Worm (Caenorhabditis elegans) whole organism, late embryonic: ENCODE data around the gene K02E2.1.
"Not testable (repeated sequence)": the region's sequence is repeated elsewhere in the genome, so short reads cannot be mapped to it uniquely, and the experiment has no call there.

Experiments
- C08G9.2 ChIP-seq: sonication (generic microtip); optimal IDR thresholded peaks from 2 replicates; lab custom pipeline; 2016; ENCODE audit warnings: mild to moderate bottlenecking, missing genetic modification characterization, moderate library complexity, missing compliant biosample characterization
- F13H6.1 ChIP-seq: sonication (generic microtip); optimal IDR thresholded peaks from 2 replicates; lab custom pipeline; 2016; ENCODE audit warnings: missing genetic modification characterization, missing compliant biosample characterization
- K02D7.2 ChIP-seq: sonication (generic microtip); optimal IDR thresholded peaks from 2 replicates; lab custom pipeline; 2017; ENCODE audit warnings: mild to moderate bottlenecking, missing genetic modification characterization, missing compliant biosample characterization
- K09A11.1 ChIP-seq: sonication (generic microtip); optimal IDR thresholded peaks from 2 replicates; lab custom pipeline; 2017; ENCODE audit warnings: antibody characterized with exemption, mild to moderate bottlenecking, missing genetic modification characterization, missing compliant biosample characterization; ENCODE audit not compliant: insufficient read depth
- Y22D7AL.16 ChIP-seq: sonication (generic microtip); optimal IDR thresholded peaks from 2 replicates; lab custom pipeline; 2016; ENCODE audit warnings: missing genetic modification characterization, missing compliant biosample characterization
- ama-1 ChIP-seq: fragments of 150-350 bp; optimal IDR thresholded peaks from 2 replicates; lab custom pipeline; 2014
- ceh-19 ChIP-seq: fragments of 200-800 bp; sonication (Bioruptor generic); optimal IDR thresholded peaks from 2 replicates; lab custom pipeline; 2018; ENCODE audit warnings: mild to moderate bottlenecking, missing genetic modification characterization, missing compliant biosample characterization
- ceh-22 ChIP-seq: sonication (generic microtip); optimal IDR thresholded peaks from 2 replicates; lab custom pipeline; 2017; ENCODE audit warnings: missing biosample characterization, missing genetic modification characterization
- ceh-24 ChIP-seq: sonication (generic microtip); optimal IDR thresholded peaks from 2 replicates; lab custom pipeline; 2016; ENCODE audit warnings: mild to moderate bottlenecking, missing genetic modification characterization, missing compliant biosample characterization
- ceh-31 ChIP-seq: sonication (generic microtip); optimal IDR thresholded peaks from 2 replicates; lab custom pipeline; 2016; ENCODE audit warnings: missing genetic modification characterization, missing compliant biosample characterization
- ceh-45 ChIP-seq: fragments of 200-800 bp; sonication (Bioruptor generic); IDR thresholded peaks from 2 replicates; pipeline ENCODE4 v1.3.6; 2022; ENCODE audit warnings: missing genetic modification reagents, missing genetic modification characterization, missing compliant biosample characterization
- ceh-6 ChIP-seq: fragments of 200-800 bp; sonication (Bioruptor generic); optimal IDR thresholded peaks from 2 replicates; lab custom pipeline; 2018; ENCODE audit warnings: mild to moderate bottlenecking, missing genetic modification characterization, missing compliant biosample characterization
- dmd-4 ChIP-seq: sonication (generic microtip); optimal IDR thresholded peaks from 2 replicates; lab custom pipeline; 2016; ENCODE audit warnings: borderline replicate concordance, missing genetic modification characterization, missing compliant biosample characterization
- dve-1 ChIP-seq: sonication (generic microtip); optimal IDR thresholded peaks from 2 replicates; lab custom pipeline; 2017; ENCODE audit warnings: antibody characterized with exemption, mild to moderate bottlenecking, missing genetic modification characterization, missing compliant biosample characterization
- elt-4 ChIP-seq: sonication (generic microtip); optimal IDR thresholded peaks from 2 replicates; lab custom pipeline; 2016; ENCODE audit warnings: missing genetic modification characterization, missing compliant biosample characterization
- ets-4 ChIP-seq: sonication (generic microtip); optimal IDR thresholded peaks from 2 replicates; lab custom pipeline; 2016; ENCODE audit warnings: missing genetic modification characterization, missing compliant biosample characterization
- fkh-10 ChIP-seq: fragments of 150-350 bp; optimal IDR thresholded peaks from 2 replicates; lab custom pipeline; 2014; ENCODE audit warnings: missing biosample characterization, missing genetic modification reagents, missing genetic modification characterization
- fkh-6 ChIP-seq: sonication (generic microtip); optimal IDR thresholded peaks from 2 replicates; lab custom pipeline; 2016; ENCODE audit warnings: missing genetic modification characterization, missing compliant biosample characterization
- hlh-13 ChIP-seq: fragments of 200-800 bp; sonication (Bioruptor generic); optimal IDR thresholded peaks from 2 replicates; lab custom pipeline; 2018; ENCODE audit warnings: mild to moderate bottlenecking, missing genetic modification characterization, missing compliant biosample characterization
- hlh-30 ChIP-seq: sonication (generic microtip); optimal IDR thresholded peaks from 2 replicates; lab custom pipeline; 2017; ENCODE audit warnings: antibody characterized with exemption, missing genetic modification characterization, missing compliant biosample characterization; ENCODE audit not compliant: insufficient read depth
- hlh-6 ChIP-seq: sonication (generic microtip); optimal IDR thresholded peaks from 2 replicates; lab custom pipeline; 2016; ENCODE audit warnings: missing genotype, missing genetic modification characterization, missing compliant biosample characterization
- lim-6 ChIP-seq: sonication (generic microtip); optimal IDR thresholded peaks from 2 replicates; lab custom pipeline; 2016; ENCODE audit warnings: missing genetic modification characterization, missing compliant biosample characterization
- madf-2 ChIP-seq: sonication (generic microtip); optimal IDR thresholded peaks from 2 replicates; lab custom pipeline; 2017; ENCODE audit warnings: missing genetic modification characterization, missing compliant biosample characterization
- nhr-11 ChIP-seq: fragments of 150-350 bp; optimal IDR thresholded peaks from 2 replicates; lab custom pipeline; 2014; ENCODE audit warnings: missing biosample characterization, missing genetic modification characterization
- npax-4 ChIP-seq: sonication (generic microtip); optimal IDR thresholded peaks from 2 replicates; lab custom pipeline; 2016; ENCODE audit warnings: missing genetic modification characterization, missing compliant biosample characterization
- odd-2 ChIP-seq: sonication (generic microtip); optimal IDR thresholded peaks from 2 replicates; lab custom pipeline; 2017; ENCODE audit warnings: antibody characterized with exemption, mild to moderate bottlenecking, missing genetic modification characterization, missing compliant biosample characterization
- pag-3 ChIP-seq: sonication (generic microtip); optimal IDR thresholded peaks from 2 replicates; lab custom pipeline; 2016; ENCODE audit warnings: missing compliant biosample characterization, missing genetic modification characterization, borderline replicate concordance
- pat-9 ChIP-seq: fragments of 200-800 bp; sonication (Bioruptor generic); optimal IDR thresholded peaks from 2 replicates; lab custom pipeline; 2018; ENCODE audit warnings: mild to moderate bottlenecking, missing genetic modification characterization, moderate library complexity, missing compliant biosample characterization
- pax-1 ChIP-seq: fragments of 150-350 bp; optimal IDR thresholded peaks from 2 replicates; lab custom pipeline; 2014; ENCODE audit warnings: missing biosample characterization, missing genetic modification characterization
- pha-2 ChIP-seq: sonication (generic microtip); optimal IDR thresholded peaks from 2 replicates; lab custom pipeline; 2017; ENCODE audit warnings: mild to moderate bottlenecking, missing genetic modification characterization, missing compliant biosample characterization
- pqm-1 ChIP-seq: sonication (generic microtip); optimal IDR thresholded peaks from 2 replicates; lab custom pipeline; 2016; ENCODE audit warnings: missing genetic modification characterization, missing compliant biosample characterization
- pros-1 ChIP-seq: fragments of 150-350 bp; optimal IDR thresholded peaks from 2 replicates; lab custom pipeline; 2014; ENCODE audit warnings: missing biosample characterization, missing genetic modification reagents, missing genetic modification characterization
- rnt-1 ChIP-seq: sonication (generic microtip); optimal IDR thresholded peaks from 2 replicates; lab custom pipeline; 2016; ENCODE audit warnings: missing genetic modification characterization, missing compliant biosample characterization
- sdc-2 ChIP-seq: sonication (generic microtip); optimal IDR thresholded peaks from 2 replicates; lab custom pipeline; 2016; ENCODE audit warnings: missing genotype, missing genetic modification characterization, missing compliant biosample characterization
- tbx-7 ChIP-seq: sonication (generic microtip); optimal IDR thresholded peaks from 2 replicates; lab custom pipeline; 2016; ENCODE audit warnings: missing genotype, missing genetic modification characterization, missing compliant biosample characterization
- unc-3 ChIP-seq, 2 experiments: fragments of 200-800 bp in 1 of 2; sonication (Bioruptor generic) in 1 of 2; sonication (generic microtip) in 1 of 2; conservative IDR thresholded peaks in 1 of 2; optimal IDR thresholded peaks in 1 of 2; 2 replicates each; pipeline versions ENCODE4 v1.3.6 to Lab custom; 2016 to 2022; ENCODE audit warnings: missing compliant biosample characterization in 2 of 2, missing genetic modification characterization in 2 of 2, missing genetic modification reagents in 1 of 2
- ztf-16 ChIP-seq: sonication (generic microtip); optimal IDR thresholded peaks from 2 replicates; lab custom pipeline; 2017; ENCODE audit warnings: missing genetic modification characterization, missing compliant biosample characterization

The K02E2.1 gene

DNA sequence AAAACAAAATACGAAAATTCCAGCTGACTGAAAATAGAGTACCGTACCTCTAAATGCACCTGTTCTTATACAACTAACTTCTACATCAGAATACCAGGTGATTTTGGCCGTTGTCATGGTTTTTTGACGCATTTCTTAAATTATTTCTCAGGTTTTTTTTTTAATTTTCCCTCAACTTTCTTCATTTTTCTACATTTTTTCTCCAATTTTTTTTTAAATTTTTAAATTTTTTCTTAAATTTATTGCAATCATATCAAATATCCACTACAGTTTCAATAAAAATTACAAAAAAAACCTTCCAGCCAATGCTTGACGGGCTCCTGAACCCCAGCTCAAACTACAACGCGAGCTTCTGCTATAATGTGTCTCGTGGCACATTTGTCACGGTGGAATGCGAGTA lies at the start of gene K02E2.1:
Gene K02E2.1 (plus strand): TSS at position 301 of the 400 bp plus-strand sequence.
- TF ChIP-seq ets-4 (tag; lab: Kevin White, UChicago): no peak
- no peak for TF ChIP-seq pat-9
- TF ChIP-seq ztf-16: no peak
- no peak for TF ChIP-seq unc-3 (GFP tag; conservative IDR thresholded peaks at IDR 0.05; lab: Robert Waterston, UW)
- TF ChIP-seq unc-3 (tag; optimal IDR thresholded peaks at IDR 0.05; lab: Kevin White, UChicago): no peak
- TF ChIP-seq Y22D7AL.16: no peak
- no peak for TF ChIP-seq K02D7.2

DNA sequence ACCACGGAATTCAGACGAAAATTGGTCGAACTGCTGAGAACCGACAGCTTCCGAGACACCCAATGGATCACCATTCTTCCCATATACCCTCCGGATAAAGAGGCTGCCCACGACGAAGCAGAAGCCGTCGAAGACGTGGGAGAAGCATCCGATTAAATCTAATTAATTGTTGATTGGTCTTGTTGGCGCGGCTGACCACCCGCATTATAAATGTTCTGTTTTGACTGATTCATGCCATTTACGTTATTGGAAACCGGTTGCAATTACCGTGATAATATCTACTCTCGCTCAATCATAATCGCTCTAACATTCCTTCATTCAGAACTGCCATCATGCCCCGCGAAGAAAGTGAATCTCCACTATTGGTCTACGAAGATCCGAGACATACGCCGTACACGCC lies 48.0 kb upstream of the K02E2.1 start, which contains the start of gene ZC15.3:
Gene ZC15.3 (plus strand): TSS at position 301 of the 400 bp plus-strand sequence.
- not testable (repeated sequence) for TF ChIP-seq nhr-11, madf-2, ets-4 (tag; lab: Kevin White, UChicago)

DNA sequence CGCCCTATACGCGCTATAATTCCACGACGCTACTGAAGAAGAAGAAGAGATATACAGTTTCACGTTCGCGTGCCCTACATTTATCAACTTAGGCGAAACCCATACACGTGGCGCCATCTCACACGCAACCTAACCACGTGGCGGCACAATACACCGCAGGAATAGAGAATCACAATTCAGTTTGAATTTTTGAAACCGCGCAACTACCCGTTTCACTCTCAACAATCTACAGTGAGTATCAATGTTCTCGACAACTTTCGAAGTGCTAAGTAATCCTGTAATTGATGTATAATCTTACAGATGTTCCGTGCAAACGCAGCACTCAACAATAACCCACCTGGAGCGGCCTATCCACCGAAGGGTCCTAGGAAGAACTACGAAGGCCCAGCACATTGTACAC lies 45.5 kb upstream of the K02E2.1 start, which contains the start of gene ZC15.1:
Gene ZC15.1 (plus strand): TSS at position 301 of the 400 bp plus-strand sequence.
- no peak for TF ChIP-seq sdc-2 (tag; lab: Kevin White, UChicago)
- TF ChIP-seq ceh-45 (GFP tag; lab: Robert Waterston, UW): no peak
- no peak for TF ChIP-seq fkh-6
- no peak for TF ChIP-seq ceh-19 (GFP tag; lab: Kevin White, UChicago)
- TF ChIP-seq lim-6 (tag; lab: Kevin White, UChicago): no peak
- no peak for TF ChIP-seq ceh-6 (GFP tag; lab: Kevin White, UChicago)
- TF ChIP-seq, all 69 proteins: peak for 0

DNA sequence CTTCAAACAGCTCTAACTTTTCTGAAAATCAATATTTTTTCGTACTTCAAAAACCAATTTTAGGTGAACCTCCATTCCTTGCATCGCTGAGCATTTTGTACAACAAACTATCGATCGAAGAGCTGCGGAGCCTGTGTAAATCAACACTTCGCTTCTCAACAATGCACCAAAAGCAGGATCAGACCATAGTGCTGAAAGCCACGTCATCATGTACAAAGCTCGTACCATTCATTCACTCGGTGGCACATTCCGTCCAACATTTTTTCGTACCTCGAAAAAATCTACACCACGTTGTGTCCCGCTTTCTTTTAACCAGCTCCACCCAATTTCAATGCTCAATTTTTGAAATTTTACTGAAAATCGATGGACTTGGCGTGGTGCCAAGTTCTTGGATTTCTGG lies 40.7 kb upstream of the K02E2.1 start, which contains the start of gene ZC15.10:
Gene ZC15.10 (plus strand): TSS at position 162 of the 400 bp plus-strand sequence.
- TF ChIP-seq pag-3 (tag; lab: Kevin White, UChicago): no peak
- TF ChIP-seq odd-2 (tag; lab: Kevin White, UChicago): no peak
- no peak for TF ChIP-seq elt-4 (tag; lab: Kevin White, UChicago)
- no peak for TF ChIP-seq hlh-30 (tag; lab: Kevin White, UChicago)
- TF ChIP-seq pax-1: no peak
- TF ChIP-seq ceh-24 (tag; lab: Kevin White, UChicago): no peak
- TF ChIP-seq hlh-6 (tag; lab: Kevin White, UChicago): no peak
- no peak for TF ChIP-seq F13H6.1 (tag; lab: Kevin White, UChicago)
- TF ChIP-seq dve-1 (tag; lab: Kevin White, UChicago): no peak
- no peak for TF ChIP-seq pha-2 (tag; lab: Kevin White, UChicago)
- TF ChIP-seq npax-4 (tag; lab: Kevin White, UChicago): no peak
- no peak for TF ChIP-seq dmd-4 (tag; lab: Kevin White, UChicago)
- no peak for TF ChIP-seq ama-1 (lab: Kevin White, UChicago)
- no peak for TF ChIP-seq C08G9.2 (tag; lab: Kevin White, UChicago)
- TF ChIP-seq hlh-13 (GFP tag; lab: Kevin White, UChicago): no peak
- no peak for TF ChIP-seq ceh-31 (tag; lab: Kevin White, UChicago)
- TF ChIP-seq pros-1 (tag; lab: Kevin White, UChicago): no peak
- TF ChIP-seq tbx-7 (tag; lab: Kevin White, UChicago): no peak
- TF ChIP-seq K09A11.1 (tag; lab: Kevin White, UChicago): no peak

DNA sequence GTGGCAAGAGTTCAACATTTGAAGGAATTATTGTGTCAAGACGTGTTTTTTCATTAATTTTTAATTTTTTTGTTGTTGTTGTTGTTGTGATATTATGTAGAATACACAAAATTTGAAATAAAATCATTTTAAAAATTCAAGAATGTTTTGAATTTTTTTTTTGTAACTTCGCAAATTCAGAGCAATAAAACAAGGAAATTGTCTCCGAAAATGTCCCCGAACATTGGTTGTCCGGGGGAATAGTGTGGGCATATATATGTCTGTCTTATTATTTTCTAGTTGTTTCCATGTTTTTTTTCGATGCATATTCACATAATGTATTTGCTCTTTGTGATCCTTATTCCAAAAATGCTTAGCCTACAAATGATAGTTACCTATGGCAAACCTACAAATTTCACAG lies 39.8 kb upstream of the K02E2.1 start, which contains the start of gene clec-262:
Gene clec-262 (plus strand): TSS at position 301 of the 400 bp plus-strand sequence.
- TF ChIP-seq rnt-1: no peak
- no peak for TF ChIP-seq dve-1 (tag; lab: Kevin White, UChicago)
- TF ChIP-seq ama-1 (lab: Kevin White, UChicago): no peak
- no peak for TF ChIP-seq ztf-16
- no peak for TF ChIP-seq fkh-10 (GFP tag; lab: Kevin White, UChicago)
- no peak for TF ChIP-seq ceh-6 (GFP tag; lab: Kevin White, UChicago)
- no peak for TF ChIP-seq pqm-1 (tag; lab: Kevin White, UChicago)
- TF ChIP-seq ceh-22 (tag; lab: Kevin White, UChicago): no peak
